Fruit fly (Drosophila melanogaster): ENCODE measurements around the gene CG1647.
A peak's percentile ranks its signal among the peaks of the same experiment; 100 is the strongest.

CG1647 gene

dm6 chr3R:28844611-28845376, 24.8 kb downstream of the CG1647 start, which contains the start of the genes Apc and spg (continued):
- TF ChIP-seq Dp (GFP tag; optimal IDR thresholded peaks at IDR 0.05), result peak; percentile 32
- no peak for TF ChIP-seq CG11085 (GFP tag; IDR thresholded peaks at IDR 0.05)
- TF ChIP-seq CG2199 (GFP tag; IDR thresholded peaks at IDR 0.05), result 0 out of 3 replicates have a peak, but pooled peaks have one; percentile 44
- no peak for TF ChIP-seq CTCF (GFP tag; optimal IDR thresholded peaks at IDR 0.05)
- TF ChIP-seq Ravus (GFP tag; IDR thresholded peaks at IDR 0.05), result no peak
- peak; percentile 63 for TF ChIP-seq Ets97D (GFP tag; optimal IDR thresholded peaks at IDR 0.05)
- peak; percentile 74 for TF ChIP-seq BtbVII (GFP tag; optimal IDR thresholded peaks at IDR 0.05)
- no peak for TF ChIP-seq dpn (GFP tag; optimal IDR thresholded peaks at IDR 0.05)
- TF ChIP-seq CG10979 (tag; optimal IDR thresholded peaks at IDR 0.05), result peak; percentile 14
- peak; percentile 93 for TF ChIP-seq Dll (GFP tag; IDR thresholded peaks at IDR 0.05; ENCODE audit: partially characterized antibody)
- no peak; the same call in 2 of the 3 replicates for TF ChIP-seq B-H1 (GFP tag; IDR thresholded peaks at IDR 0.05)
- peak; percentile 46 for TF ChIP-seq HLH54F (GFP tag; optimal IDR thresholded peaks at IDR 0.05)
- peak; percentile 53 for TF ChIP-seq CG13624 (GFP tag; optimal IDR thresholded peaks at IDR 0.05)
- no peak for TF ChIP-seq CG7372 (GFP tag; IDR thresholded peaks at IDR 0.05)
- TF ChIP-seq B-H2 (GFP tag; optimal IDR thresholded peaks at IDR 0.05), result peak; percentile 16
- TF ChIP-seq fru (optimal IDR thresholded peaks at IDR 0.05), result no peak
- peak; percentile 59 for TF ChIP-seq mirr (GFP tag; optimal IDR thresholded peaks at IDR 0.05)
- TF ChIP-seq odd (GFP tag; optimal IDR thresholded peaks at IDR 0.05), result peak; percentile 50
- TF ChIP-seq nerfin-1 (tag; optimal IDR thresholded peaks at IDR 0.05), result peak; percentile 42
- TF ChIP-seq CG6813 (GFP tag; optimal IDR thresholded peaks at IDR 0.05), result peak; percentile 61
- no peak for TF ChIP-seq CG14667 (GFP tag; IDR thresholded peaks at IDR 0.05)
- peak; percentile 55; the same call in 1 of the 2 replicates for TF ChIP-seq stc (GFP tag; IDR thresholded peaks at IDR 0.05)
- TF ChIP-seq CG17186 (GFP tag; optimal IDR thresholded peaks at IDR 0.05), result peak; percentile 36
- TF ChIP-seq CG17829 (tag; optimal IDR thresholded peaks at IDR 0.05), result peak; percentile 61
- TF ChIP-seq Camta (GFP tag; optimal IDR thresholded peaks at IDR 0.05), result peak; percentile 27
- TF ChIP-seq pzg (GFP tag; optimal IDR thresholded peaks at IDR 0.05), result peak; percentile 93
- peak; percentile 74; the same call in 1 of the 2 replicates for TF ChIP-seq Awh (GFP tag; IDR thresholded peaks at IDR 0.05)
- peak; percentile 19 for TF ChIP-seq CG1233 (GFP tag; optimal IDR thresholded peaks at IDR 0.05)
- TF ChIP-seq ems (GFP tag; optimal IDR thresholded peaks at IDR 0.05), result peak; percentile 39
- peak; percentile 32 for TF ChIP-seq grn (GFP tag; optimal IDR thresholded peaks at IDR 0.05)
- no peak for TF ChIP-seq CG32772 (GFP tag; IDR thresholded peaks at IDR 0.05)
- no peak for TF ChIP-seq CG6683 (GFP tag; optimal IDR thresholded peaks at IDR 0.05)
- peak; percentile 47 for TF ChIP-seq schlank (tag; optimal IDR thresholded peaks at IDR 0.05)
- no peak for TF ChIP-seq CG17802 (tag; optimal IDR thresholded peaks at IDR 0.05)
- TF ChIP-seq CG42726 (GFP tag; IDR thresholded peaks at IDR 0.05; ENCODE audit: partially characterized antibody), result peak; percentile 69
- peak; percentile 51 for TF ChIP-seq CoRest (tag; optimal IDR thresholded peaks at IDR 0.05)
- no peak for TF ChIP-seq Taf1 (GFP tag; IDR thresholded peaks at IDR 0.05)
- TF ChIP-seq Gug (GFP tag; IDR thresholded peaks at IDR 0.05), result 0 out of 4 replicates have a peak, but pooled peaks have one; percentile 10
- TF ChIP-seq Side (GFP tag; optimal IDR thresholded peaks at IDR 0.05), result peak; percentile 37
- TF ChIP-seq pho (GFP tag; optimal IDR thresholded peaks at IDR 0.05), result peak; percentile 18
- peak; percentile 63 for TF ChIP-seq CG17912 (GFP tag; optimal IDR thresholded peaks at IDR 0.05)
- peak; percentile 70 for TF ChIP-seq HLHmδ (GFP tag; optimal IDR thresholded peaks at IDR 0.05)
- peak; percentile 79 for TF ChIP-seq wek (GFP tag; optimal IDR thresholded peaks at IDR 0.05)
- peak; percentile 45 for TF ChIP-seq abd-A (tag; optimal IDR thresholded peaks at IDR 0.05)
- no peak for TF ChIP-seq aop (GFP tag; IDR thresholded peaks at IDR 0.05)
- TF ChIP-seq bowl (GFP tag; IDR thresholded peaks at IDR 0.05), result no peak; the same call in 1 of the 2 replicates
- peak; percentile 47 for TF ChIP-seq CG13424 (tag; optimal IDR thresholded peaks at IDR 0.05)
- no peak for TF ChIP-seq Atf-2 (GFP tag; optimal IDR thresholded peaks at IDR 0.05)
- TF ChIP-seq CG7357 (GFP tag; IDR thresholded peaks at IDR 0.05), result no peak
- no peak for TF ChIP-seq CG13123 (GFP tag; optimal IDR thresholded peaks at IDR 0.05)
